Worm (Caenorhabditis elegans): Measurements from ENCODE around the gene txt-8.

DNA sequence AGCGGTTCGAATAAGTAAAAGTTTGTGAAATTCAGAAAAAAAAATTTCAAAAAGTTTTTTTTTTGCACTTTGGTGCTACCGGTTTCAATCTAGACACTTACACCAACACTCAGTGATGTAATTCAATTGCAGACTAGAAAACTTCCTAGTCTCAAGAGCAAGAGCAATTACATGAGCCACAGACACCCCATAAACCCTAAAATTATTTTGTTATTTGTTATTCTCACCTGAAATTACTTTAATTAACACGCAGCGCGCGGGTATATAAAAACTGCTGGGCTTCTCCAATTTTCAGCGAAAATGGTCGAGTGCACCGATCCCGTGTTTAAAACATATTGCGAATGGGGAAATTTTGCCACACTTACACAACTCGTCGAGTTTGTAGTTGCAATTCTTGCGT lies 12.1 kb downstream of the txt-8 start, which contains the start of gene srw-83:
- no peak for TF ChIP-seq ama-1 (optimal IDR thresholded peaks at IDR 0.05)
- no peak for TF ChIP-seq sdc-2 (tag; optimal IDR thresholded peaks at IDR 0.05)
- no peak for TF ChIP-seq npax-4 (tag; optimal IDR thresholded peaks at IDR 0.05)
- TF ChIP-seq ceh-48 (tag; optimal IDR thresholded peaks at IDR 0.05) = no peak
- TF ChIP-seq fkh-10 (GFP tag; optimal IDR thresholded peaks at IDR 0.05) = no peak
- no peak for TF ChIP-seq lim-6 (tag; optimal IDR thresholded peaks at IDR 0.05)
- TF ChIP-seq ceh-45 (GFP tag; IDR thresholded peaks at IDR 0.05) = no peak
- no peak for TF ChIP-seq unc-42 (tag; optimal IDR thresholded peaks at IDR 0.05)
- no peak for TF ChIP-seq pha-4 (tag; optimal IDR thresholded peaks at IDR 0.05)

Measured in whole organism, late embryonic.